Worm (Caenorhabditis elegans): ENCODE measurements around the gene grl-10.

DNA sequence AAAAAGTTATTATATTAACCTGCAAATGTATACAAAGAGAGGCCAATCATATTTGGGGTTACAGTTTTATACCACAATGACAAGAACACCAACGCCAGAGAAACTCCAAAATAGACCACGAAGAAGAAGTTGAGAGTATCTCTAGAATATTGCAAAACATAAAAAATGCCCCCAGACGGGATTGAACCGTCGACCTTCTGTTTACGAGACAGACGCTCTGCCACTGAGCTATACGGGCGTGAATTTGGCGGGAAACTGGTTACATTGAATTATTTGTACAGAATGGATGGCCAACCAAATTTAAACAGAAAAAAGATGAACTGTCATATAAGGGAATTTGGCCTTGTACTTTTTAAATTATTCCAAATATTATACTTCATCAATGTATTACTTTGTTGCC is 43.9 kb upstream of the grl-10 start:
- no peak for TF ChIP-seq attf-6 (GFP tag; IDR thresholded peaks at IDR 0.05)
- no peak for TF ChIP-seq nfya-1 (tag; optimal IDR thresholded peaks at IDR 0.05; ENCODE audit: borderline replicate concordance, insufficient read depth)
- no peak for TF ChIP-seq lin-40 (tag; optimal IDR thresholded peaks at IDR 0.05)
- TF ChIP-seq ccch-3 (GFP tag; optimal IDR thresholded peaks at IDR 0.05): no peak
